Fruit fly (Drosophila melanogaster) S2 (cell line): Measurements from ENCODE around the gene CG11417.

ENCODE experiments used
- CG8478 ChIP-seq: fragments of >200 bp; optimal IDR thresholded peaks from 2 replicates; lab custom pipeline; 2018
- CTCF ChIP-seq, 2 experiments: fragments of >200 bp; optimal IDR thresholded peaks; 2 replicates each; lab custom pipeline; 2018

DNA sequence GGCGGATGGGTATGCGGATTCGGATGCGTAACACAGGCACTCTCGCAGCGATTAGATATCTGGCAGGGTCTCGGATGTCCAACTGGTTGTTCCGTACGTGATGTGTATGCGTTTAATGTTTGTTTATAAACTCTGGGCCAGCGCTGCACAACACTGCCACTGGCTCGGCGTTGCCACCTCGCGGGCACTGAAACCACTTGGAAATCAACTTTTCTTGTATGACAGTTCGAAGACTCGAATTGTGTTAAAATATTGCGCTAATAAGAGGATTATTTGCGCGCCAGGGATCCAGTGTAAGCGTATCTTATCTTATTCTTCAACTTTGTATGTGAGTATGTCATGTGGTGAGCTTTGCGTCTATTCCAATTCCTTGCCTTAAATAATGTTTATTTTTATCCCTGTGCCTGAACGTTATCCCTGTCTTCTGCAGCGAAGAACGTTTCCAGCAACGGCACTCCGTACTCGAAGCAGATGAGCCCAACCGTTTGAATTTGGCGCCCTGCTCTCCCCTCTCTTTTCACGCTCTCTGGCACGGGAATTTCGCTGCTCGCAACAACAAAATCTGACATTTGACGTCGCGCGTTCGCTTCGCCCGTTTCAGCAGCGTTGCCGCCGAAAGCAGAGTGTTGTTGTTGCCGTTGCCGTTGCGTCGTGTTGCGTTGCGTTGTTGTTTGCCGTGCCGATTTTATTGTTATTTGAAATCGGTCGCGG lies 26.7 kb downstream of the CG11417 start, which contains the start of the genes CG3719 and CG32813:
- TF ChIP-seq CTCF (optimal IDR thresholded peaks at IDR 0.05; lab: Kevin White, UChicago) (peak in 1 of 2 experiments; percentile 17), CG8478 (no peak)
